Worm (Caenorhabditis elegans) whole organism, young adult: Measurements from ENCODE around the gene snpc-1.2.

ENCODE experiments used
- B0019.2 ChIP-seq: fragments of 200-800 bp; sonication (Bioruptor generic); conservative IDR thresholded peaks from 2 replicates; pipeline ENCODE4 v1.3.6; 2022; ENCODE audit warnings: missing genetic modification reagents, missing genetic modification characterization, missing compliant biosample characterization
- B0035.1 ChIP-seq: sonication (generic microtip); optimal IDR thresholded peaks from 2 replicates; lab custom pipeline; 2016; ENCODE audit warnings: missing genetic modification characterization, mild to moderate bottlenecking, missing compliant biosample characterization, missing genotype, missing genetic modification reagents
- C06A6.2 ChIP-seq: fragments of 200-800 bp; sonication (Bioruptor generic); conservative IDR thresholded peaks from 2 replicates; pipeline ENCODE4 v1.3.6; 2022; ENCODE audit warnings: missing genetic modification characterization, missing compliant biosample characterization
- F10E7.11 ChIP-seq: sonication (generic microtip); optimal IDR thresholded peaks from 2 replicates; lab custom pipeline; 2017; ENCODE audit warnings: mild to moderate bottlenecking, missing genetic modification characterization, moderate library complexity, missing compliant biosample characterization
- F22D6.2 ChIP-seq: sonication (generic microtip); optimal IDR thresholded peaks from 2 replicates; lab custom pipeline; 2016; ENCODE audit warnings: mild to moderate bottlenecking, missing genetic modification characterization, missing compliant biosample characterization
- F39B2.1 ChIP-seq: fragments of 200-800 bp; sonication (Bioruptor generic); IDR thresholded peaks from 2 replicates; pipeline ENCODE4 v1.3.6; 2022; ENCODE audit warnings: missing genetic modification reagents, missing genetic modification characterization, missing compliant biosample characterization
- F49E8.2 ChIP-seq: sonication (generic microtip); optimal IDR thresholded peaks from 3 replicates; lab custom pipeline; 2017; ENCODE audit warnings: missing genetic modification characterization, mild to moderate bottlenecking, missing compliant biosample characterization, antibody characterized with exemption, moderate library complexity; ENCODE audit not compliant: insufficient read depth
- T07F8.4 ChIP-seq: sonication (generic microtip); optimal IDR thresholded peaks from 2 replicates; lab custom pipeline; 2016; ENCODE audit warnings: mild to moderate bottlenecking, missing genetic modification characterization, moderate library complexity, missing compliant biosample characterization
- Y53F4B.3 ChIP-seq: fragments of 200-800 bp; sonication (Bioruptor generic); IDR thresholded peaks from 2 replicates; pipeline ENCODE4 v1.3.6; 2022; ENCODE audit warnings: missing genetic modification reagents, missing genetic modification characterization, missing compliant biosample characterization
- Y67H2A.10 ChIP-seq: fragments of 200-800 bp; sonication (Bioruptor generic); conservative IDR thresholded peaks from 2 replicates; pipeline ENCODE4 v1.3.6; 2022; ENCODE audit warnings: missing genetic modification reagents, missing genetic modification characterization, missing compliant biosample characterization
- Y95B8A.8 ChIP-seq: fragments of 200-800 bp; sonication (Bioruptor generic); IDR thresholded peaks from 2 replicates; pipeline ENCODE4 v1.3.6; 2022; ENCODE audit warnings: missing genetic modification reagents, missing genetic modification characterization, missing compliant biosample characterization
- aptf-2 ChIP-seq: fragments of 200-800 bp; sonication (Bioruptor generic); conservative IDR thresholded peaks from 2 replicates; pipeline ENCODE4 v1.3.6; 2022; ENCODE audit warnings: missing genetic modification reagents, missing genetic modification characterization, missing compliant biosample characterization
- atf-7 ChIP-seq: sonication (generic microtip); optimal IDR thresholded peaks from 2 replicates; lab custom pipeline; 2017; ENCODE audit warnings: mild to moderate bottlenecking, missing genetic modification characterization, missing compliant biosample characterization
- ceh-58 ChIP-seq: fragments of 200-800 bp; sonication (Bioruptor generic); IDR thresholded peaks from 2 replicates; pipeline ENCODE4 v1.3.6; 2022; ENCODE audit warnings: missing genetic modification characterization, missing compliant biosample characterization
- ceh-79 ChIP-seq: sonication (generic microtip); optimal IDR thresholded peaks from 2 replicates; lab custom pipeline; 2017; ENCODE audit warnings: mild to moderate bottlenecking, missing genetic modification characterization, missing compliant biosample characterization
- die-1 ChIP-seq: sonication (generic microtip); optimal IDR thresholded peaks from 2 replicates; lab custom pipeline; 2016; ENCODE audit warnings: missing genotype, mild to moderate bottlenecking, missing genetic modification characterization, missing compliant biosample characterization
- dpff-1 ChIP-seq: sonication (generic microtip); optimal IDR thresholded peaks from 2 replicates; lab custom pipeline; 2017; ENCODE audit warnings: mild to moderate bottlenecking, missing genetic modification characterization, missing compliant biosample characterization
- egrh-3 ChIP-seq: fragments of 200-800 bp; sonication (Bioruptor generic); IDR thresholded peaks from 2 replicates; pipeline ENCODE4 v1.3.6; 2022; ENCODE audit warnings: missing genetic modification reagents, missing genetic modification characterization, missing compliant biosample characterization
- ekl-4 ChIP-seq: fragments of 200-800 bp; sonication (Bioruptor generic); IDR thresholded peaks from 2 replicates; pipeline ENCODE4 v1.3.6; 2022; ENCODE audit warnings: missing genetic modification reagents, missing genetic modification characterization, missing compliant biosample characterization
- fkh-3 ChIP-seq: sonication (generic microtip); optimal IDR thresholded peaks from 2 replicates; lab custom pipeline; 2016; ENCODE audit warnings: mild to moderate bottlenecking, missing genetic modification characterization, missing compliant biosample characterization
- gei-17 ChIP-seq: fragments of 200-800 bp; sonication (Bioruptor generic); optimal IDR thresholded peaks from 2 replicates; lab custom pipeline; 2018; ENCODE audit warnings: mild to moderate bottlenecking, missing genetic modification characterization, missing compliant biosample characterization
- hlh-12 ChIP-seq: sonication (generic microtip); optimal IDR thresholded peaks from 2 replicates; lab custom pipeline; 2016; ENCODE audit warnings: missing genetic modification characterization, missing compliant biosample characterization
- lag-1 ChIP-seq: fragments of 200-800 bp; sonication (Bioruptor generic); IDR thresholded peaks from 2 replicates; pipeline ENCODE4 v1.3.6; 2022; ENCODE audit warnings: missing genetic modification reagents, missing genetic modification characterization, missing compliant biosample characterization
- let-526 ChIP-seq: fragments of 200-800 bp; sonication (Bioruptor generic); IDR thresholded peaks from 2 replicates; pipeline ENCODE4 v1.3.6; 2022; ENCODE audit warnings: missing genetic modification reagents, missing genetic modification characterization, missing compliant biosample characterization
- let-607 ChIP-seq, 2 experiments: fragments of 200-800 bp in 1 of 2; sonication (Bioruptor generic) in 1 of 2; sonication (generic microtip) in 1 of 2; optimal IDR thresholded peaks; 2 replicates each; lab custom pipeline; 2016 to 2018; ENCODE audit warnings: mild to moderate bottlenecking in 2 of 2, missing compliant biosample characterization in 2 of 2, missing genetic modification characterization in 2 of 2, moderate library complexity in 2 of 2, missing genotype in 1 of 2
- lin-54 ChIP-seq: fragments of 200-800 bp; sonication (Bioruptor generic); optimal IDR thresholded peaks from 2 replicates; lab custom pipeline; 2018; ENCODE audit warnings: mild to moderate bottlenecking, missing genetic modification characterization, missing compliant biosample characterization
- lir-1 ChIP-seq: fragments of 200-800 bp; sonication (Bioruptor generic); conservative IDR thresholded peaks from 2 replicates; pipeline ENCODE4 v1.3.6; 2022; ENCODE audit warnings: missing genetic modification reagents, missing genetic modification characterization, missing compliant biosample characterization
- lsl-1 ChIP-seq: fragments of 200-800 bp; sonication (Bioruptor generic); optimal IDR thresholded peaks from 2 replicates; lab custom pipeline; 2018; ENCODE audit warnings: mild to moderate bottlenecking, missing genetic modification characterization, moderate library complexity, missing compliant biosample characterization
- madf-10 ChIP-seq: sonication (generic microtip); optimal IDR thresholded peaks from 2 replicates; lab custom pipeline; 2016; ENCODE audit warnings: mild to moderate bottlenecking, missing genetic modification characterization, missing compliant biosample characterization
- madf-3 ChIP-seq: fragments of 200-800 bp; sonication (Bioruptor generic); IDR thresholded peaks from 2 replicates; pipeline ENCODE4 v1.3.6; 2022; ENCODE audit warnings: missing genetic modification reagents, missing genetic modification characterization, missing compliant biosample characterization
- madf-8 ChIP-seq: fragments of 200-800 bp; sonication (Bioruptor generic); conservative IDR thresholded peaks from 2 replicates; pipeline ENCODE4 v1.3.6; 2022; ENCODE audit warnings: missing genetic modification reagents, missing genetic modification characterization, missing compliant biosample characterization
- nfyb-1 ChIP-seq: fragments of 200-800 bp; sonication (Bioruptor generic); IDR thresholded peaks from 2 replicates; pipeline ENCODE4 v1.3.6; 2022; ENCODE audit warnings: missing genetic modification reagents, missing genetic modification characterization, missing compliant biosample characterization
- nhr-120 ChIP-seq: fragments of 200-800 bp; sonication (Bioruptor generic); IDR thresholded peaks from 2 replicates; pipeline ENCODE4 v1.3.6; 2022; ENCODE audit warnings: missing genetic modification characterization, missing compliant biosample characterization
- nhr-179 ChIP-seq: sonication (generic microtip); optimal IDR thresholded peaks from 2 replicates; lab custom pipeline; 2016; ENCODE audit warnings: mild to moderate bottlenecking, missing genetic modification characterization, missing compliant biosample characterization
- nhr-80 ChIP-seq: sonication (generic microtip); optimal IDR thresholded peaks from 2 replicates; lab custom pipeline; 2016; ENCODE audit warnings: missing genetic modification characterization, missing compliant biosample characterization
- nhr-90 ChIP-seq: sonication (generic microtip); optimal IDR thresholded peaks from 2 replicates; lab custom pipeline; 2016; ENCODE audit warnings: missing genotype, mild to moderate bottlenecking, missing genetic modification characterization, missing compliant biosample characterization
- pbrm-1 ChIP-seq: fragments of 200-800 bp; sonication (Bioruptor generic); IDR thresholded peaks from 2 replicates; pipeline ENCODE4 v1.3.6; 2022; ENCODE audit warnings: missing genetic modification reagents, missing genetic modification characterization, missing compliant biosample characterization
- repo-1 ChIP-seq: sonication (generic microtip); optimal IDR thresholded peaks from 2 replicates; lab custom pipeline; 2017; ENCODE audit warnings: mild to moderate bottlenecking, missing genetic modification characterization, missing compliant biosample characterization
- somi-1 ChIP-seq: fragments of 200-800 bp; sonication (Bioruptor generic); optimal IDR thresholded peaks from 2 replicates; lab custom pipeline; 2018; ENCODE audit warnings: mild to moderate bottlenecking, missing genetic modification characterization, missing compliant biosample characterization
- tlf-1 ChIP-seq: fragments of 200-800 bp; sonication (Bioruptor generic); optimal IDR thresholded peaks from 2 replicates; lab custom pipeline; 2018; ENCODE audit warnings: mild to moderate bottlenecking, missing genetic modification characterization, missing compliant biosample characterization
- xnd-1 ChIP-seq: sonication (generic microtip); optimal IDR thresholded peaks from 2 replicates; lab custom pipeline; 2016; ENCODE audit warnings: missing genotype, missing genetic modification reagents, missing genetic modification characterization, missing compliant biosample characterization
- zim-3 ChIP-seq: sonication (generic microtip); optimal IDR thresholded peaks from 2 replicates; lab custom pipeline; 2017; ENCODE audit warnings: mild to moderate bottlenecking, missing genetic modification characterization, moderate library complexity, missing compliant biosample characterization
- ztf-18 ChIP-seq: sonication (generic microtip); optimal IDR thresholded peaks from 2 replicates; lab custom pipeline; 2016; ENCODE audit warnings: missing genotype, mild to moderate bottlenecking, missing genetic modification characterization, missing compliant biosample characterization
- ztf-25 ChIP-seq: fragments of 200-800 bp; sonication (Bioruptor generic); IDR thresholded peaks from 2 replicates; pipeline ENCODE4 v1.3.6; 2022; ENCODE audit warnings: missing genetic modification reagents, missing genetic modification characterization, missing compliant biosample characterization
- ztf-26 ChIP-seq: sonication (generic microtip); optimal IDR thresholded peaks from 2 replicates; lab custom pipeline; 2017; ENCODE audit warnings: missing genetic modification characterization, missing compliant biosample characterization

Gene snpc-1.2

ce11 chrIII:13204682-13205081 is 35.3 kb upstream of the snpc-1.2 start, which contains the start of gene Y39E4B.11:
TSS of gene Y39E4B.11 (plus strand) at chrIII:13204982.
- TF ChIP-seq nfyb-1 (GFP tag; lab: Robert Waterston, UW) (0 out of 2 replicates have a peak, but pooled peaks have one; percentile 34), nhr-90 (tag; lab: Kevin White, UChicago) (no peak), T07F8.4 (tag; lab: Kevin White, UChicago) (no peak)

ce11 chrIII:13201901-13202300 is 32.6 kb upstream of the snpc-1.2 start:
- TF ChIP-seq ztf-25 (GFP tag; lab: Robert Waterston, UW) (no peak), madf-3 (GFP tag; lab: Robert Waterston, UW) (no peak), lag-1 (no peak), atf-7 (tag; lab: Kevin White, UChicago) (no peak), F39B2.1 (GFP tag; lab: Robert Waterston, UW) (no peak), madf-8 (GFP tag; lab: Robert Waterston, UW) (no peak), Y95B8A.8 (no peak), fkh-3 (no peak)

- no peak for TF ChIP-seq lir-1 (GFP tag; lab: Robert Waterston, UW)
- TF ChIP-seq gei-17 (GFP tag; lab: Kevin White, UChicago), result no peak
- TF ChIP-seq F22D6.2 (tag; lab: Kevin White, UChicago), result no peak
- TF ChIP-seq die-1, result no peak
- no peak for TF ChIP-seq F10E7.11 (tag; lab: Kevin White, UChicago)
- TF ChIP-seq Y53F4B.3 (GFP tag; lab: Robert Waterston, UW), result no peak
- TF ChIP-seq zim-3 (tag; lab: Kevin White, UChicago), result no peak
- TF ChIP-seq nhr-179, result no peak
- TF ChIP-seq aptf-2 (GFP tag; lab: Robert Waterston, UW), result no peak
- no peak for TF ChIP-seq ceh-58 (GFP tag; lab: Robert Waterston, UW)
- no peak for TF ChIP-seq ztf-26 (tag; lab: Kevin White, UChicago)
Measured at ce11 chrIII:13201079-13201478, 31.7 kb upstream of the snpc-1.2 start.

DNA sequence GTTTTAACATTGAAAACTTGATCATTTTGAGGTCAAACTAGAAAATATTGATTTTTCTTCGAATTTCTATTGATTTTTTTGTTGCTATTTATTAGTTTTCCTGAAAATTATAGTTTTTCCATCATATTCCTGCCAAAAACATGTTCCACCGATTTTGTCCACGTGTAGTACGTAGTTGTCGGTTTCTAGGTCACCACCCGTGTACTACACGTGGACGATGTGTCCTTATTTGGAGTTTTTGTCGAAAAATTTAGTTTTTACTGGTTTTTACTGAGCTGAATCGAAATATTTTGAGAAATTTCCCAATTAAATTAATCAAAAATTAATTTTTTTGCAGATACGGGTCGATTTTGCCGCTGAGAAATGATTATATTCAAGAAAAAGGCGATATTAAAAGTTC is 18.4 kb upstream of the snpc-1.2 start:
- TF ChIP-seq madf-10 (tag; lab: Kevin White, UChicago) (peak; percentile 11), C06A6.2 (no peak), B0035.1 (tag; lab: Kevin White, UChicago) (no peak), dpff-1 (tag; lab: Kevin White, UChicago) (no peak), egrh-3 (GFP tag; lab: Robert Waterston, UW) (no peak), pbrm-1 (GFP tag; lab: Robert Waterston, UW) (no peak), lsl-1 (GFP tag; lab: Kevin White, UChicago) (no peak), lin-54 (no peak), nhr-120 (GFP tag; lab: Robert Waterston, UW) (no peak), F22D6.2 (tag; lab: Kevin White, UChicago) (peak; percentile 9), die-1 (no peak), atf-7 (tag; lab: Kevin White, UChicago) (no peak), ceh-58 (GFP tag; lab: Robert Waterston, UW) (no peak), somi-1 (GFP tag; lab: Kevin White, UChicago) (no peak), fkh-3 (no peak), Y67H2A.10 (no peak), F49E8.2 (no peak), let-607 (tag; optimal IDR thresholded peaks at IDR 0.05; lab: Kevin White, UChicago) (peak in 1 of 2 experiments; percentile 63), nhr-80 (tag; lab: Kevin White, UChicago) (no peak), tlf-1 (GFP tag; lab: Kevin White, UChicago) (no peak), repo-1 (no peak), ceh-79 (tag; lab: Kevin White, UChicago) (no peak), ztf-18 (tag; lab: Kevin White, UChicago) (no peak), let-526 (GFP tag; lab: Robert Waterston, UW) (no peak), xnd-1 (tag; lab: Kevin White, UChicago) (no peak), hlh-12 (peak; percentile 30), ekl-4 (no peak), B0019.2 (no peak)
